Fruit fly (Drosophila melanogaster): ENCODE data around the gene KrT95D.

Gene KrT95D

DNA sequence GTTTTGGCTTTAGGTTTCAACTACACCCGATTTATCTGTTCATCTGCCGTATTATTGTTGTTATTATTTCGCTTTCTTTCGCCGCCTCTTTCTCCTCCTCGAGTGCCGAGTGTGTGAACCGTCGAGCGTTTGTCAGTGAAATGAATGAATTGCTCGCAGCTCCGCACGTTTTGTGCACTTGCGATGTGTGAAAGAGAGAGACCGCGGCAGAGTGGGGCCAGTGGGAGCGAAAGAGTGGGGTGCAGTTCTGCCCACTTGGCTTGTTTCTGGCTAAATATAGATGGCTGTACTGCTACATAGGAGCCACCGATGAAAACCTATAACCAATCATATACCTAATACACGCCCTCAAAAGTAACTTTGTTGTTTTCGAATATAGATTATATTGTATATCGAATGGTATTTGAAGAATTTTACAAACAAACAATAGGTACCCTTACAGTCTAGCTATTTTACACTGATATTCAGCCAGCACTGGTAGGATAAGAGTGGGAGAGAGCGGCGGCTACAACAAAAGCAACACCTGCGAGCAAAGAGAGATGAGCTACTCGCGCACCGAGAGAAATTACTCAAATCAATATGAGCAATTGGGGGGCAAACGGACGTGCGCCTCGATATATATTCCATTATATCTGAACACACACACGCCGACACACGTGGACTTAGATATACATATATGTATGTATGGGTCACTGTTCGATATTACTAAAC is 25.0 kb downstream of the KrT95D start (continued):
- TF ChIP-seq Hey (tag; optimal IDR thresholded peaks at IDR 0.05), result peak; percentile 83
- peak; percentile 42 for TF ChIP-seq CG2120 (GFP tag; optimal IDR thresholded peaks at IDR 0.05)
- TF ChIP-seq D (optimal IDR thresholded peaks at IDR 0.05), result no peak
- no peak for TF ChIP-seq D (GFP tag; optimal IDR thresholded peaks at IDR 0.05)
- TF ChIP-seq br (optimal IDR thresholded peaks at IDR 0.05), result no peak
- TF ChIP-seq Aef1 (GFP tag; IDR thresholded peaks at IDR 0.05), result 0 out of 3 replicates have a peak, but pooled peaks have one; percentile 26
- TF ChIP-seq CG7372 (GFP tag; IDR thresholded peaks at IDR 0.05), result no peak
- TF ChIP-seq grau (tag; optimal IDR thresholded peaks at IDR 0.05), result peak; percentile 10
- peak; percentile 47 for TF ChIP-seq slbo (GFP tag; IDR thresholded peaks at IDR 0.05)
- no peak for TF ChIP-seq pan (optimal IDR thresholded peaks at IDR 0.05)
- TF ChIP-seq pan (GFP tag; optimal IDR thresholded peaks at IDR 0.05 in 1 of 2, IDR thresholded peaks at IDR 0.05 in 1 of 2), result peak in 1 of 2 experiments; percentile 19
- TF ChIP-seq Sry-β (GFP tag; optimal IDR thresholded peaks at IDR 0.05), result peak; percentile 96
- peak; percentile 70 for TF ChIP-seq cwo (GFP tag; optimal IDR thresholded peaks at IDR 0.05)
- TF ChIP-seq sens-2 (GFP tag; IDR thresholded peaks at IDR 0.05), result peak; percentile 33; the same call in 1 of the 2 replicates
- TF ChIP-seq Sox100B (GFP tag; optimal IDR thresholded peaks at IDR 0.05), result peak; percentile 7
- peak; percentile 41; the same call in 1 of the 3 replicates for TF ChIP-seq Dbx (GFP tag; IDR thresholded peaks at IDR 0.05)
- TF ChIP-seq Hr51 (GFP tag; optimal IDR thresholded peaks at IDR 0.05), result peak in 1 of 2 experiments; percentile 11
- TF ChIP-seq gem (tag; optimal IDR thresholded peaks at IDR 0.05), result peak; percentile 32
- TF ChIP-seq chinmo (GFP tag; IDR thresholded peaks at IDR 0.05; ENCODE audit: partially characterized antibody), result 0 out of 4 replicates have a peak, but pooled peaks have one; percentile 34
- TF ChIP-seq Drgx (GFP tag; IDR thresholded peaks at IDR 0.05), result 0 out of 2 replicates have a peak, but pooled peaks have one; percentile 42
- TF ChIP-seq gsb (GFP tag; IDR thresholded peaks at IDR 0.05), result no peak
- peak; percentile 2 for TF ChIP-seq CG12769 (tag; optimal IDR thresholded peaks at IDR 0.05)
- peak; percentile 25; the same call in 1 of the 2 replicates for TF ChIP-seq klu (GFP tag; IDR thresholded peaks at IDR 0.05)
- peak; percentile 72 for TF ChIP-seq Med (GFP tag)
- no peak for TF ChIP-seq CG3847 (GFP tag; IDR thresholded peaks at IDR 0.05)
- TF ChIP-seq CG2199 (GFP tag; IDR thresholded peaks at IDR 0.05), result peak; percentile 62; the same call in 1 of the 3 replicates
- 0 out of 3 replicates have a peak, but pooled peaks have one; percentile 11 for TF ChIP-seq CG11456 (GFP tag; IDR thresholded peaks at IDR 0.05)
- no peak for TF ChIP-seq CG10959 (GFP tag; IDR thresholded peaks at IDR 0.05)
- peak; percentile 3 for TF ChIP-seq gcm (GFP tag; optimal IDR thresholded peaks at IDR 0.05)
- TF ChIP-seq knrl (GFP tag; IDR thresholded peaks at IDR 0.05; ENCODE audit: partially characterized antibody), result 0 out of 3 replicates have a peak, but pooled peaks have one; percentile 33
- TF ChIP-seq CG14710 (tag; optimal IDR thresholded peaks at IDR 0.05), result peak; percentile 3
- peak; percentile 88 for TF ChIP-seq Ets65A (GFP tag)
- TF ChIP-seq zfh1 (GFP tag; IDR thresholded peaks at IDR 0.05), result no peak
- TF ChIP-seq CG10543 (GFP tag; optimal IDR thresholded peaks at IDR 0.05), result peak; percentile 15
- peak; percentile 19 for TF ChIP-seq sug (tag; optimal IDR thresholded peaks at IDR 0.05)
- TF ChIP-seq CG4424 (GFP tag; optimal IDR thresholded peaks at IDR 0.05), result peak; percentile 6
- peak; percentile 9 for TF ChIP-seq Fer1 (GFP tag; optimal IDR thresholded peaks at IDR 0.05)
- no peak for TF ChIP-seq insv (GFP tag; optimal IDR thresholded peaks at IDR 0.05)
- peak; percentile 41 for TF ChIP-seq Meics (GFP tag; optimal IDR thresholded peaks at IDR 0.05)
- peak; percentile 94 for TF ChIP-seq row (GFP tag; IDR thresholded peaks at IDR 0.05)
- 0 out of 2 replicates have a peak, but pooled peaks have one; percentile 26 for TF ChIP-seq onecut (GFP tag; IDR thresholded peaks at IDR 0.05)
- no peak for TF ChIP-seq CG14965 (GFP tag; optimal IDR thresholded peaks at IDR 0.05; ENCODE audit: borderline replicate concordance)
- TF ChIP-seq CG10565 (GFP tag; optimal IDR thresholded peaks at IDR 0.05), result no peak
- TF ChIP-seq grn (GFP tag; optimal IDR thresholded peaks at IDR 0.05), result peak; percentile 53
- TF ChIP-seq Trl (optimal IDR thresholded peaks at IDR 0.05), result peak; percentile 63 to 79
- no peak for TF ChIP-seq Trl (GFP tag; optimal IDR thresholded peaks at IDR 0.05)
- 0 out of 3 replicates have a peak, but pooled peaks have one; percentile 22 for TF ChIP-seq otp (GFP tag; IDR thresholded peaks at IDR 0.05)
- TF ChIP-seq NC2α (GFP tag; optimal IDR thresholded peaks at IDR 0.05), result no peak
- TF ChIP-seq mirr (GFP tag; optimal IDR thresholded peaks at IDR 0.05), result peak; percentile 46
- TF ChIP-seq ci (GFP tag; IDR thresholded peaks at IDR 0.05), result peak; percentile 45; the same call in 2 of the 3 replicates

Measured in whole organism, embryonic.